Worm (Caenorhabditis elegans) whole organism, young adult: ENCODE results near the gene alx-1.

ENCODE experiments used
- C06A6.2 ChIP-seq: fragments of 200-800 bp; sonication (Bioruptor generic); conservative IDR thresholded peaks from 2 replicates; pipeline ENCODE4 v1.3.6; 2022; ENCODE audit warnings: missing genetic modification characterization, missing compliant biosample characterization
- F52B5.7 ChIP-seq: sonication (generic microtip); optimal IDR thresholded peaks from 2 replicates; lab custom pipeline; 2016; ENCODE audit warnings: mild to moderate bottlenecking, missing genetic modification characterization, missing compliant biosample characterization
- F57A8.1 ChIP-seq: fragments of 200-800 bp; sonication (Bioruptor generic); optimal IDR thresholded peaks from 2 replicates; lab custom pipeline; 2018; ENCODE audit warnings: mild to moderate bottlenecking, missing genetic modification characterization, moderate library complexity, missing compliant biosample characterization
- F57C9.4 ChIP-seq: sonication (generic microtip); optimal IDR thresholded peaks from 2 replicates; lab custom pipeline; 2017; ENCODE audit warnings: mild to moderate bottlenecking, missing genetic modification characterization, missing compliant biosample characterization
- T26A5.8 ChIP-seq: sonication (generic microtip); optimal IDR thresholded peaks from 2 replicates; lab custom pipeline; 2016; ENCODE audit warnings: missing genetic modification characterization, missing compliant biosample characterization
- Y53F4B.3 ChIP-seq: fragments of 200-800 bp; sonication (Bioruptor generic); IDR thresholded peaks from 2 replicates; pipeline ENCODE4 v1.3.6; 2022; ENCODE audit warnings: missing genetic modification reagents, missing genetic modification characterization, missing compliant biosample characterization
- ZK185.1 ChIP-seq: sonication (generic microtip); optimal IDR thresholded peaks from 2 replicates; lab custom pipeline; 2016; ENCODE audit warnings: mild to moderate bottlenecking, missing genetic modification characterization, missing compliant biosample characterization; ENCODE audit not compliant: poor library complexity, severe bottlenecking
- aptf-3 ChIP-seq: fragments of 200-800 bp; sonication (Bioruptor generic); IDR thresholded peaks from 2 replicates; pipeline ENCODE4 v1.3.6; 2022; ENCODE audit warnings: missing genetic modification characterization, missing compliant biosample characterization
- attf-5 ChIP-seq: fragments of 200-800 bp; sonication (Bioruptor generic); optimal IDR thresholded peaks from 2 replicates; lab custom pipeline; 2018; ENCODE audit warnings: mild to moderate bottlenecking, missing genetic modification characterization, missing compliant biosample characterization
- attf-6 ChIP-seq: fragments of 200-800 bp; sonication (Bioruptor generic); IDR thresholded peaks from 2 replicates; pipeline ENCODE4 v1.3.6; 2022; ENCODE audit warnings: missing genetic modification reagents, missing genetic modification characterization, missing compliant biosample characterization
- ccch-3 ChIP-seq: fragments of 200-800 bp; sonication (Bioruptor generic); optimal IDR thresholded peaks from 2 replicates; lab custom pipeline; 2018; ENCODE audit warnings: mild to moderate bottlenecking, missing genetic modification characterization, missing compliant biosample characterization
- cebp-1 ChIP-seq, 2 experiments: fragments of 200-800 bp in 1 of 2; sonication (Bioruptor generic) in 1 of 2; sonication (generic microtip) in 1 of 2; IDR thresholded peaks in 1 of 2; optimal IDR thresholded peaks in 1 of 2; 2 replicates each; pipeline versions ENCODE4 v1.3.6 to Lab custom; 2017 to 2022; ENCODE audit warnings: missing compliant biosample characterization in 2 of 2, missing genetic modification characterization in 2 of 2, mild to moderate bottlenecking in 1 of 2, missing genetic modification reagents in 1 of 2, moderate library complexity in 1 of 2
- cebp-2 ChIP-seq: fragments of 200-800 bp; sonication (Bioruptor generic); IDR thresholded peaks from 2 replicates; pipeline ENCODE4 v1.3.6; 2022; ENCODE audit warnings: missing genetic modification characterization, missing compliant biosample characterization
- ceh-100 ChIP-seq: fragments of 200-800 bp; sonication (Bioruptor generic); IDR thresholded peaks from 2 replicates; pipeline ENCODE4 v1.3.6; 2022; ENCODE audit warnings: missing genetic modification reagents, missing genetic modification characterization, missing compliant biosample characterization
- ceh-27 ChIP-seq: fragments of 200-800 bp; sonication (Bioruptor generic); optimal IDR thresholded peaks from 2 replicates; lab custom pipeline; 2018; ENCODE audit warnings: mild to moderate bottlenecking, missing genetic modification characterization, moderate library complexity, missing compliant biosample characterization
- chd-7 ChIP-seq: sonication (generic microtip); optimal IDR thresholded peaks from 2 replicates; lab custom pipeline; 2016; ENCODE audit warnings: mild to moderate bottlenecking, missing genetic modification characterization, moderate library complexity, missing compliant biosample characterization
- die-1 ChIP-seq: sonication (generic microtip); optimal IDR thresholded peaks from 2 replicates; lab custom pipeline; 2016; ENCODE audit warnings: missing genotype, mild to moderate bottlenecking, missing genetic modification characterization, missing compliant biosample characterization
- efl-1 ChIP-seq: fragments of 150-350 bp; optimal IDR thresholded peaks from 2 replicates; lab custom pipeline; 2014; ENCODE audit warnings: missing biosample characterization, missing genetic modification reagents, missing genetic modification characterization
- egl-44 ChIP-seq: fragments of 200-800 bp; sonication (Bioruptor generic); IDR thresholded peaks from 2 replicates; pipeline ENCODE4 v1.3.6; 2022; ENCODE audit warnings: missing genetic modification reagents, missing genetic modification characterization, missing compliant biosample characterization
- egrh-3 ChIP-seq: fragments of 200-800 bp; sonication (Bioruptor generic); IDR thresholded peaks from 2 replicates; pipeline ENCODE4 v1.3.6; 2022; ENCODE audit warnings: missing genetic modification reagents, missing genetic modification characterization, missing compliant biosample characterization
- hrde-1 ChIP-seq: sonication (generic microtip); optimal IDR thresholded peaks from 2 replicates; lab custom pipeline; 2016; ENCODE audit warnings: missing genetic modification characterization, mild to moderate bottlenecking, missing compliant biosample characterization, moderate library complexity, missing genotype, missing genetic modification reagents, borderline replicate concordance
- let-607 ChIP-seq, 2 experiments: fragments of 200-800 bp in 1 of 2; sonication (Bioruptor generic) in 1 of 2; sonication (generic microtip) in 1 of 2; optimal IDR thresholded peaks; 2 replicates each; lab custom pipeline; 2016 to 2018; ENCODE audit warnings: mild to moderate bottlenecking in 2 of 2, missing compliant biosample characterization in 2 of 2, missing genetic modification characterization in 2 of 2, moderate library complexity in 2 of 2, missing genotype in 1 of 2
- lin-26 ChIP-seq: fragments of 200-800 bp; sonication (Bioruptor generic); IDR thresholded peaks from 2 replicates; pipeline ENCODE4 v1.3.6; 2022; ENCODE audit warnings: missing genetic modification reagents, missing genetic modification characterization, missing compliant biosample characterization
- lir-1 ChIP-seq: fragments of 200-800 bp; sonication (Bioruptor generic); conservative IDR thresholded peaks from 2 replicates; pipeline ENCODE4 v1.3.6; 2022; ENCODE audit warnings: missing genetic modification reagents, missing genetic modification characterization, missing compliant biosample characterization
- lsy-27 ChIP-seq: sonication (generic microtip); optimal IDR thresholded peaks from 2 replicates; lab custom pipeline; 2017; ENCODE audit warnings: missing genetic modification characterization, mild to moderate bottlenecking, missing compliant biosample characterization, antibody characterized with exemption, missing genotype, borderline replicate concordance; ENCODE audit not compliant: insufficient read depth
- madf-10 ChIP-seq: sonication (generic microtip); optimal IDR thresholded peaks from 2 replicates; lab custom pipeline; 2016; ENCODE audit warnings: mild to moderate bottlenecking, missing genetic modification characterization, missing compliant biosample characterization
- mel-28 ChIP-seq: sonication (generic microtip); optimal IDR thresholded peaks from 2 replicates; lab custom pipeline; 2016; ENCODE audit warnings: borderline replicate concordance, mild to moderate bottlenecking, missing genetic modification characterization, missing compliant biosample characterization
- nhr-80 ChIP-seq: sonication (generic microtip); optimal IDR thresholded peaks from 2 replicates; lab custom pipeline; 2016; ENCODE audit warnings: missing genetic modification characterization, missing compliant biosample characterization
- pha-4 ChIP-seq: fragments of 150-350 bp; sonication (generic microtip); optimal IDR thresholded peaks from 2 replicates; lab custom pipeline; 2014; ENCODE audit warnings: missing biosample characterization, missing genetic modification reagents, missing genetic modification characterization
- sea-2 ChIP-seq: fragments of 200-800 bp; sonication (Bioruptor generic); IDR thresholded peaks from 2 replicates; pipeline ENCODE4 v1.3.6; 2022; ENCODE audit warnings: missing genetic modification characterization, missing compliant biosample characterization
- snpc-3.4 ChIP-seq: sonication (generic microtip); optimal IDR thresholded peaks from 2 replicates; lab custom pipeline; 2017; ENCODE audit warnings: missing genetic modification characterization, mild to moderate bottlenecking, missing compliant biosample characterization, antibody characterized with exemption, moderate library complexity, missing genotype, missing genetic modification reagents
- snpc-4 ChIP-seq, 5 experiments: fragments of 150-350 bp in 1 of 5; sonication (generic microtip) in 4 of 5; optimal IDR thresholded peaks; 2 replicates each; lab custom pipeline; 2014 to 2018; ENCODE audit warnings: missing genetic modification characterization in 5 of 5, missing biosample characterization in 3 of 5, antibody characterized with exemption in 2 of 5, mild to moderate bottlenecking in 2 of 5, missing compliant biosample characterization in 2 of 5, missing genotype in 2 of 5, moderate library complexity in 2 of 5, missing genetic modification reagents in 1 of 5
- tbx-9 ChIP-seq: sonication (generic microtip); optimal IDR thresholded peaks from 2 replicates; lab custom pipeline; 2016; ENCODE audit warnings: borderline replicate concordance, missing genetic modification characterization, inconsistent platforms, missing compliant biosample characterization
- tlf-1 ChIP-seq: fragments of 200-800 bp; sonication (Bioruptor generic); optimal IDR thresholded peaks from 2 replicates; lab custom pipeline; 2018; ENCODE audit warnings: mild to moderate bottlenecking, missing genetic modification characterization, missing compliant biosample characterization
- unc-62 ChIP-seq: fragments of 150-350 bp; optimal IDR thresholded peaks from 2 replicates; lab custom pipeline; 2014; ENCODE audit warnings: missing biosample characterization, missing genetic modification reagents, missing genetic modification characterization

alx-1 gene

DNA sequence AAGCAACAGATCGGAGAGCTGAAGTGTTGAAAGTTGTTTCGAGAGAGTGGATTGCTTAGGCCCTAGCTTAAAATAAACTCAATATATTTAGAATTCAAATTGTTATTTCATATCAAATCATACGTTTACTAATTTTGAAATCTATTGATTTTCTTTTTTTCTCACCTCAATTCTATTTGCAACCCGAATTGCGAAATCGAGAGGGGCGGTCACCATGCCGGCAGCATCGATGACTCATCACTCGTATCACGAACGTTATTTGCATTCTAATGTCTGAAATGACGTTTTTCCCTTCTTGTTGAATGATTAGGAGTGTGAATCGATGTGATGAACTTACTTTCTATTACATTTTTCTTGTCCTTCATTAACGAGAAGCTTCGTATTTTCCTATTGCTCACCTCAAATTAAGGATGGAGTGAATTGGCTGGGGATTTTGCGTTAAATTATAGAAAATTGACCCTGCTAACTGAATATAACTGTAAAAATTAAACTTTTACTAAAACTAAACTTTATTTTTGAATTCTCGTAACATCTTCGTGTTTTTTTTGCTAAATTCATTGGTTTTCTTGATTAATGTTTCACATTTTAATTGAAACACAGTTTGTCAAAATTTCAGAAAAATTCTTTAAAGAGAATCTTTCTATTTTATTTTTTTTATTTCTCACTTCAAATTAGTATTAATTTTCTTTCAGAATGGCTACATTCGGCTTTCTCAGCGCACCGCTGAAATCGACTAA is at the start of gene alx-1:
Gene alx-1, plus strand, starts transcription at position 687 of the 737 bp plus-strand sequence.
- no peak for TF ChIP-seq pha-4
- TF ChIP-seq efl-1 (GFP tag; lab: Kevin White, UChicago): no peak
- TF ChIP-seq hrde-1 (tag; lab: Kevin White, UChicago): no peak
- TF ChIP-seq F52B5.7 (tag; lab: Kevin White, UChicago): no peak
- no peak for TF ChIP-seq chd-7 (tag; lab: Kevin White, UChicago)
- TF ChIP-seq let-607 (tag; optimal IDR thresholded peaks at IDR 0.05; lab: Kevin White, UChicago): no peak
- no peak for TF ChIP-seq F57A8.1 (GFP tag; lab: Kevin White, UChicago)
- TF ChIP-seq nhr-80 (tag; lab: Kevin White, UChicago): peak; percentile 54
- no peak for TF ChIP-seq cebp-2 (GFP tag; lab: Robert Waterston, UW)
- no peak for TF ChIP-seq attf-6 (GFP tag; lab: Robert Waterston, UW)
- TF ChIP-seq die-1 (tag; lab: Kevin White, UChicago): no peak
- TF ChIP-seq tlf-1 (GFP tag; lab: Kevin White, UChicago): no peak
- no peak for TF ChIP-seq T26A5.8 (tag; lab: Kevin White, UChicago)
- TF ChIP-seq attf-5 (GFP tag; lab: Kevin White, UChicago): peak; percentile 84
- no peak for TF ChIP-seq ccch-3 (GFP tag; lab: Kevin White, UChicago)
- no peak for TF ChIP-seq ceh-27 (GFP tag; lab: Kevin White, UChicago)
- no peak for TF ChIP-seq lin-26 (GFP tag; lab: Robert Waterston, UW)
- no peak for TF ChIP-seq C06A6.2 (GFP tag; lab: Robert Waterston, UW)
- no peak for TF ChIP-seq F57C9.4
- TF ChIP-seq unc-62 (GFP tag; lab: Kevin White, UChicago): peak; percentile 6
- no peak for TF ChIP-seq madf-10 (tag; lab: Kevin White, UChicago)
- no peak for TF ChIP-seq tbx-9 (tag; lab: Kevin White, UChicago)
- TF ChIP-seq mel-28 (tag; lab: Kevin White, UChicago): no peak
- TF ChIP-seq snpc-3.4 (tag; lab: Kevin White, UChicago): no peak
- TF ChIP-seq snpc-4 (GFP tag; optimal IDR thresholded peaks at IDR 0.05; lab: Kevin White, UChicago): no peak
- TF ChIP-seq snpc-4 (tag; optimal IDR thresholded peaks at IDR 0.05; lab: Kevin White, UChicago): peak in 1 of 4 experiments; percentile 9
- no peak for TF ChIP-seq lir-1 (GFP tag; lab: Robert Waterston, UW)
- no peak for TF ChIP-seq aptf-3 (GFP tag; lab: Robert Waterston, UW)
- no peak for TF ChIP-seq Y53F4B.3 (GFP tag; lab: Robert Waterston, UW)
- TF ChIP-seq lsy-27 (tag; lab: Kevin White, UChicago): no peak
- TF ChIP-seq egrh-3 (GFP tag; lab: Robert Waterston, UW): no peak
- no peak for TF ChIP-seq egl-44 (GFP tag; lab: Robert Waterston, UW)
- peak; percentile 97 for TF ChIP-seq cebp-1 (GFP tag; IDR thresholded peaks at IDR 0.05; lab: Robert Waterston, UW)
- peak; percentile 99 for TF ChIP-seq cebp-1 (tag; optimal IDR thresholded peaks at IDR 0.05; lab: Kevin White, UChicago)
- no peak for TF ChIP-seq ZK185.1 (tag; lab: Kevin White, UChicago)
- TF ChIP-seq sea-2 (GFP tag; lab: Robert Waterston, UW): no peak
- no peak for TF ChIP-seq ceh-100 (GFP tag; lab: Robert Waterston, UW)
